Worm (Caenorhabditis elegans) whole organism, L3 larva: Measurements from ENCODE around the gene F13D11.3.
A peak's percentile ranks its signal among the peaks of the same experiment; 100 is the strongest.

ENCODE experiments used
- R02D3.7 ChIP-seq: fragments of 150-350 bp; optimal IDR thresholded peaks from 2 replicates; lab custom pipeline; 2014; ENCODE audit warnings: missing biosample characterization, missing genetic modification characterization
- ZK546.5 ChIP-seq: sonication (generic microtip); optimal IDR thresholded peaks from 2 replicates; lab custom pipeline; 2017; ENCODE audit warnings: missing biosample characterization, missing genetic modification characterization
- aly-2 ChIP-seq: fragments of 150-350 bp; optimal IDR thresholded peaks from 2 replicates; lab custom pipeline; 2014; ENCODE audit warnings: missing biosample characterization, missing genetic modification characterization
- ama-1 ChIP-seq: fragments of 150-350 bp; optimal IDR thresholded peaks from 2 replicates; lab custom pipeline; 2018
- ceh-16 ChIP-seq: sonication (generic microtip); optimal IDR thresholded peaks from 2 replicates; lab custom pipeline; 2017; ENCODE audit warnings: missing biosample characterization, missing genetic modification characterization
- ceh-28 ChIP-seq: fragments of 150-350 bp; optimal IDR thresholded peaks from 2 replicates; lab custom pipeline; 2014; ENCODE audit warnings: missing biosample characterization, missing genetic modification reagents, missing genetic modification characterization
- ceh-9 ChIP-seq: sonication (generic microtip); optimal IDR thresholded peaks from 2 replicates; lab custom pipeline; 2018; ENCODE audit warnings: missing biosample characterization, missing genetic modification characterization
- daf-12 ChIP-seq: fragments of 150-350 bp; optimal IDR thresholded peaks from 2 replicates; lab custom pipeline; 2014; ENCODE audit warnings: missing biosample characterization, missing genetic modification reagents, missing genetic modification characterization
- egl-5 ChIP-seq: fragments of 150-350 bp; optimal IDR thresholded peaks from 2 replicates; lab custom pipeline; 2017; ENCODE audit warnings: missing biosample characterization, missing genetic modification reagents, missing genetic modification characterization, inconsistent platforms
- elt-2 ChIP-seq: sonication (generic microtip); optimal IDR thresholded peaks from 2 replicates; lab custom pipeline; 2016; ENCODE audit warnings: missing genetic modification reagents, mild to moderate bottlenecking, missing genetic modification characterization, missing compliant biosample characterization
- fkh-10 ChIP-seq: sonication (generic microtip); optimal IDR thresholded peaks from 2 replicates; lab custom pipeline; 2017; ENCODE audit warnings: missing biosample characterization, missing genetic modification reagents, missing genetic modification characterization
- fos-1 ChIP-seq: fragments of 150-350 bp; optimal IDR thresholded peaks from 2 replicates; lab custom pipeline; 2014; ENCODE audit warnings: missing biosample characterization, missing genetic modification characterization
- hmg-11 ChIP-seq: sonication (generic microtip); optimal IDR thresholded peaks from 2 replicates; lab custom pipeline; 2016; ENCODE audit warnings: missing genetic modification characterization, missing compliant biosample characterization
- jun-1 ChIP-seq: fragments of 150-350 bp; optimal IDR thresholded peaks from 2 replicates; lab custom pipeline; 2014; ENCODE audit warnings: missing biosample characterization, missing genetic modification reagents, missing genetic modification characterization
- lin-39 ChIP-seq: fragments of 150-350 bp; optimal IDR thresholded peaks from 2 replicates; lab custom pipeline; 2018; ENCODE audit warnings: missing biosample characterization, missing genetic modification reagents, missing genetic modification characterization
- mdl-1 ChIP-seq: fragments of 150-350 bp; optimal IDR thresholded peaks from 2 replicates; lab custom pipeline; 2014; ENCODE audit warnings: missing biosample characterization, missing genetic modification characterization
- nfya-1 ChIP-seq: sonication (generic microtip); optimal IDR thresholded peaks from 2 replicates; lab custom pipeline; 2017; ENCODE audit warnings: missing genetic modification characterization, mild to moderate bottlenecking, missing compliant biosample characterization, antibody characterized with exemption, moderate library complexity; ENCODE audit not compliant: insufficient read depth
- nhr-11 ChIP-seq: fragments of 150-350 bp; optimal IDR thresholded peaks from 2 replicates; lab custom pipeline; 2014; ENCODE audit warnings: missing biosample characterization, missing genetic modification characterization
- nhr-12 ChIP-seq: fragments of 150-350 bp; optimal IDR thresholded peaks from 2 replicates; lab custom pipeline; 2014; ENCODE audit warnings: missing biosample characterization, missing genetic modification characterization
- nhr-23 ChIP-seq: fragments of 150-350 bp; optimal IDR thresholded peaks from 2 replicates; lab custom pipeline; 2014; ENCODE audit warnings: missing biosample characterization, missing genetic modification reagents, missing genetic modification characterization
- nhr-237 ChIP-seq: fragments of 150-350 bp; optimal IDR thresholded peaks from 2 replicates; lab custom pipeline; 2014; ENCODE audit warnings: missing biosample characterization, missing genetic modification characterization
- nhr-25 ChIP-seq: sonication (generic microtip); optimal IDR thresholded peaks from 2 replicates; lab custom pipeline; 2017; ENCODE audit warnings: missing biosample characterization, missing genetic modification characterization
- nhr-43 ChIP-seq: sonication (generic microtip); optimal IDR thresholded peaks from 2 replicates; lab custom pipeline; 2016; ENCODE audit warnings: mild to moderate bottlenecking, missing genetic modification characterization, missing compliant biosample characterization; ENCODE audit not compliant: poor library complexity, severe bottlenecking
- nhr-67 ChIP-seq: fragments of 150-350 bp; optimal IDR thresholded peaks from 2 replicates; lab custom pipeline; 2014; ENCODE audit warnings: missing biosample characterization, missing genetic modification characterization
- nhr-76 ChIP-seq: fragments of 150-350 bp; sonication (generic microtip); optimal IDR thresholded peaks from 5 replicates; lab custom pipeline; 2014; ENCODE audit warnings: missing biosample characterization, missing genetic modification characterization
- nhr-77 ChIP-seq: fragments of 150-350 bp; optimal IDR thresholded peaks from 2 replicates; lab custom pipeline; 2014; ENCODE audit warnings: missing biosample characterization, missing genetic modification characterization
- pha-4 ChIP-seq: fragments of 150-350 bp; optimal IDR thresholded peaks from 2 replicates; lab custom pipeline; 2014; ENCODE audit warnings: missing biosample characterization, missing genetic modification reagents, missing genetic modification characterization
- pqm-1 ChIP-seq: fragments of 150-350 bp; optimal IDR thresholded peaks from 2 replicates; lab custom pipeline; 2017; ENCODE audit warnings: missing biosample characterization, missing genetic modification characterization, inconsistent platforms
- skn-1 ChIP-seq: fragments of 150-350 bp; optimal IDR thresholded peaks from 2 replicates; lab custom pipeline; 2014; ENCODE audit warnings: missing biosample characterization, missing genetic modification characterization
- snpc-4 ChIP-seq: fragments of 150-350 bp; optimal IDR thresholded peaks from 2 replicates; lab custom pipeline; 2014; ENCODE audit warnings: missing biosample characterization, missing genetic modification characterization
- tbx-2 ChIP-seq: sonication (generic microtip); optimal IDR thresholded peaks from 2 replicates; lab custom pipeline; 2016; ENCODE audit warnings: mild to moderate bottlenecking, missing genetic modification characterization, missing compliant biosample characterization
- zag-1 ChIP-seq: fragments of 150-350 bp; optimal IDR thresholded peaks from 2 replicates; lab custom pipeline; 2014; ENCODE audit warnings: missing biosample characterization, missing genetic modification characterization
- ztf-4 ChIP-seq: fragments of 150-350 bp; optimal IDR thresholded peaks from 2 replicates; lab custom pipeline; 2014; ENCODE audit warnings: missing biosample characterization, missing genetic modification characterization

The F13D11.3 gene

DNA sequence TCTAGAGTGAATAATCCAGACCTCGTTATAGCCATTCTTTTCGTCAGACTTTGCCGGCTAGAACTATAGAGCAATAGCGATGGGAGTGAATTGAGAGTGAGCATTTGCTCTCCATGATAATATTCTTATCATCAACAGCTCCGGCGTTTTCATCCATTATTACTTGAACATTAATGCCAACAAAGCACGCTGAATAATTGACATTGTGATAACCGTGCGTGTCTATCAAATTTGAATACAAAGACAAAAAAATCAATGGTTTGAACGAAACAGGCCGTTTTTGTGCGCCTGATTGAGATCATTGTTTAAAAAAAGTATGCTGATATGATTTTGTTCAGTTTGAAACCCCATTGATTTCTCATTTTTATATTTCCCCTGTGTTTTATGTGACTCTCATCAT, 33.9 kb upstream of the F13D11.3 start, which contains the start of gene dct-11:
dct-11 (minus strand) TSS at position 136 of the 400 bp plus-strand sequence.
- TF ChIP-seq jun-1 (tag; lab: Kevin White, UChicago) (peak; percentile 27), mdl-1 (tag; lab: Kevin White, UChicago) (no peak), pha-4 (tag; lab: Kevin White, UChicago) (peak; percentile 31), snpc-4 (no peak), fkh-10 (GFP tag; lab: Kevin White, UChicago) (no peak), pqm-1 (peak; percentile 93), nhr-43 (tag; lab: Kevin White, UChicago) (no peak), elt-2 (tag; lab: Kevin White, UChicago) (peak; percentile 94)

DNA sequence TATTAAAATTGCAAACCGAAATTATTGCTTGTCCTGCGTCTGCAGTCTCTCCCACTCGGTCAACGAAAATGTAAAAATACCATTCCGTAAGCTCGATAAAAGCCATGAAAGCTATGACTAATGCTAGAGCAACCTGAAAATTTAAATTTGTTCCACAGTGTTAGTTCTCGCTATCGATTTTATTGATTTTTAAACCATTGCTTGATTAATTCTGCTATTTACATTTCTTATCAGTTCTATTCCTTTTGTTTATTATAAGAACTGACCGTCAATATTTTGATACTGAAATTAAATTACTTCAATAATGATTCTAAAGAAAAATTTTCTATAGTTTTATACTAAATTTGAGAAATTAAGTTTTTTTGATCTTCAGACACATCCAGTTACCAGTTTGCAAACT, 33.4 kb upstream of the F13D11.3 start:
- TF ChIP-seq ceh-28 (peak; percentile 63), R02D3.7 (tag; lab: Kevin White, UChicago) (no peak), pha-4 (tag; lab: Kevin White, UChicago) (peak; percentile 90)

DNA sequence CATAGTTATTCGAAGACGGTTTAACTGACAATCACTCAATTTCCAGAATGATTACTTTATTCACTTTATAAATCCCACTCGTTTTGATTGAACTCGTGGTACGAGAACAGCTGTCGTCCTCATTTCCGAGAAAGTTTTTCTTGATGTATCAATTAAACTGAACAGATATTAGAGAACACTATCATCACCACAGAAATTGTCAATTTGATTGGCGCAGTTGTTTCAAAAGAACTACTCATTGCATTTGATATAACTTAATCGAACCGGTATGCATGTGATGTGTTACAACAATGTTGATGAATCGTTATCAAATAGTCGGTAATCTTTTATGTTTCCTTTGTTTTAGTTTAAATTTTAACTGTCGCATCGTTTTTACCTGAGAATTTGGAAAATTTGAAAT, 31.3 kb upstream of the F13D11.3 start:
- no peak for TF ChIP-seq R02D3.7 (tag; lab: Kevin White, UChicago)
- no peak for TF ChIP-seq zag-1
- TF ChIP-seq nhr-11 (tag; lab: Kevin White, UChicago), result peak; percentile 14
- TF ChIP-seq egl-5 (tag; lab: Kevin White, UChicago), result peak; percentile 23
- TF ChIP-seq aly-2 (tag; lab: Kevin White, UChicago), result no peak
- TF ChIP-seq ceh-9, result no peak
- TF ChIP-seq nfya-1, result peak; percentile 24

DNA sequence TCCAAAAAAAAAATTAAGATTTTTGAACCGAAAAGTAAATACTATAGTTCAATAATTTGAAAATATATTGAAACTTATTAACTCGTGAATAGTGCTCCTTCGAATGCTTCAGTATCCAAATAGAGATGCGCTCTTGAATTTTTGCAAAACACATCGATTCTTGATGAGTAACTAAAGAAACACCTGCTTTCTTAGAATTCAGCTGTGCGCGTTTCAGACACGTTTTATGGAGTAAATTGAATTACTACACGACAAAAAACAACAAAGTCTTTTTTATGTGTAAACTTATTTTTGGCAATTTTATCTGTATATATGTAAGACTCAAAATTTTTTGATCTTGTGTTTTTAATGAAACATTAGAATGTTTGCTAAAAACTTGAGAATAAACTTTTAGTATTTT, 30.8 kb upstream of the F13D11.3 start:
- no peak for TF ChIP-seq nhr-76 (tag; lab: Kevin White, UChicago)
- TF ChIP-seq ama-1 (lab: Kevin White, UChicago), result no peak
- no peak for TF ChIP-seq ZK546.5 (tag; lab: Kevin White, UChicago)
- no peak for TF ChIP-seq nhr-237

DNA sequence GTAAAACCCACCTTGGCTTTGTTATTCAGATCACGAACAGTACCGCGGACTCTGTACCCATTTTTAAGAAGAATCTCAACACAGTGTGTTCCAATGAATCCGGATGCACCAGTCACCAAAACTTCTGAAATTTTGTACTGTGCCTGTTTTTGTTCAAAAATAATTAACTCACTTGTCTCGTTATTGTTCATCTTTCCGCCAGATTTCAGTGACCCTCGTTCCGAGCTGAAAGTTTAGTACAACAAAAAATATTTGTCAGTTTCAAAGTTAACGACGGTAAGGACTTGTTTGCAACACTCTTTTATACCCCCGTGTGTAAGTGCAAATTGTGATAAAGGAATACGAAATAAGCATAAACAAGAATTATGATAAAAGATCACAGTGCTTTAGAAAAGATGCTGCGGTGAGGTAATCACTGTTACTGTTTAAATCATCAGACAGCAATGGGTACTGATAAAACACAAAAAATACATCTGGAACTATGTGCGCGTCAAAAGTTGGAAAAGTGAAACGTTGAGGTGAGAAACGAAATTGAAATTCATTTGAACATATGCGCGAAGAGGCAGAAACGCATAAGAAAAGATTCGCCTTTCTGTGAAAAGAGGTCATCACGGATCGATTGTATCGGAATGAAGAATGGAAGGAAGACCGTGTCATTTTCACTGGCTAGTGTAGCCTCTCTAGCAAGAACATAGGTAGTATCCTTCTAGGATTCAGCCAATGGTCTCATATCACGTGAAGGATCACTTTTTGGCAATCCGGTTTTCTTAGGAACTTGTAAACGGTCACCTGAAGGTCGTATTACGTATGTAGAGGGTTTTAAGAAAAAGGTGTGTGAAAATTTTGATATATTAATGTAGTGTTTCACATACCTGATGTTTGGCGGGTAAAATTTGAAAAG, 29.1 kb upstream of the F13D11.3 start, which contains the start of gene F13D11.4:
F13D11.4 (minus strand) TSS at position 225 of the 901 bp plus-strand sequence.
- TF ChIP-seq fkh-10 (GFP tag; lab: Kevin White, UChicago), result no peak
- no peak for TF ChIP-seq nhr-237
- TF ChIP-seq mdl-1 (tag; lab: Kevin White, UChicago), result no peak
- peak; percentile 17 for TF ChIP-seq pha-4 (tag; lab: Kevin White, UChicago)
- no peak for TF ChIP-seq ztf-4 (tag; lab: Kevin White, UChicago)
- no peak for TF ChIP-seq nhr-67 (tag; lab: Kevin White, UChicago)
- no peak for TF ChIP-seq daf-12 (tag; lab: Kevin White, UChicago)
- peak; percentile 64 for TF ChIP-seq elt-2 (tag; lab: Kevin White, UChicago)
- TF ChIP-seq lin-39, result no peak
- no peak for TF ChIP-seq jun-1 (tag; lab: Kevin White, UChicago)
- no peak for TF ChIP-seq nhr-12 (tag; lab: Kevin White, UChicago)
- no peak for TF ChIP-seq egl-5 (tag; lab: Kevin White, UChicago)
- peak; percentile 87 for TF ChIP-seq nhr-23
- TF ChIP-seq nhr-11 (tag; lab: Kevin White, UChicago), result no peak
- no peak for TF ChIP-seq R02D3.7 (tag; lab: Kevin White, UChicago)
- no peak for TF ChIP-seq hmg-11 (tag; lab: Kevin White, UChicago)
- peak; percentile 36 for TF ChIP-seq ceh-28
- TF ChIP-seq pqm-1, result peak; percentile 81
- no peak for TF ChIP-seq nfya-1
- no peak for TF ChIP-seq ceh-16
- no peak for TF ChIP-seq nhr-77
- TF ChIP-seq fos-1 (tag; lab: Kevin White, UChicago), result no peak
- no peak for TF ChIP-seq nhr-76 (tag; lab: Kevin White, UChicago)
- peak; percentile 79 for TF ChIP-seq nhr-25
- TF ChIP-seq skn-1 (tag; lab: Kevin White, UChicago), result no peak
- no peak for TF ChIP-seq ama-1 (lab: Kevin White, UChicago)
- TF ChIP-seq tbx-2 (tag; lab: Kevin White, UChicago), result no peak
- TF ChIP-seq aly-2 (tag; lab: Kevin White, UChicago), result no peak
- TF ChIP-seq zag-1, result no peak
